Fruit fly (Drosophila melanogaster) whole organism, embryonic: Measurements from ENCODE around the gene GlnRS.

ENCODE experiments used
- Antp ChIP-seq: fragments of 200-800 bp; sonication (Bioruptor generic); optimal IDR thresholded peaks from 3 replicates; lab custom pipeline; 2016; ENCODE audit warnings: missing biosample characterization, missing genetic modification characterization
- Blimp-1 ChIP-seq: fragments of 200-800 bp; sonication (Bioruptor generic); optimal IDR thresholded peaks from 3 replicates; lab custom pipeline; 2018; ENCODE audit warnings: missing biosample characterization, missing genetic modification characterization, mild to moderate bottlenecking, moderate library complexity, missing genetic modification reagents
- BtbVII ChIP-seq: fragments of 200-800 bp; sonication (Bioruptor generic); optimal IDR thresholded peaks from 3 replicates; lab custom pipeline; 2017; ENCODE audit warnings: missing biosample characterization, mild to moderate bottlenecking, missing genetic modification characterization
- CG10147 ChIP-seq: fragments of 200-800 bp; sonication (Bioruptor generic); optimal IDR thresholded peaks from 2 replicates; lab custom pipeline; 2019; ENCODE audit warnings: missing biosample characterization, mild to moderate bottlenecking, missing genetic modification characterization, moderate library complexity
- CG10274 ChIP-seq: fragments of 200-800 bp; sonication (Bioruptor generic); optimal IDR thresholded peaks from 3 replicates; lab custom pipeline; 2017; ENCODE audit warnings: missing biosample characterization, mild to moderate bottlenecking, missing genetic modification characterization
- CG11560 ChIP-seq: fragments of 200-800 bp; sonication (Bioruptor generic); IDR thresholded peaks from 3 replicates; pipeline ENCODE4 v1.3.6; 2022; ENCODE audit warnings: missing biosample characterization, missing genetic modification characterization
- CG14667 ChIP-seq: fragments of 200-800 bp; sonication (Bioruptor generic); IDR thresholded peaks from 2 replicates; pipeline ENCODE4 v1.3.6; 2022; ENCODE audit warnings: missing biosample characterization, missing genetic modification characterization
- CG18476 ChIP-seq: fragments of 200-800 bp; sonication (Bioruptor generic); optimal IDR thresholded peaks from 2 replicates; lab custom pipeline; 2016; ENCODE audit warnings: missing biosample characterization, mild to moderate bottlenecking, missing genetic modification characterization
- CG32772 ChIP-seq: fragments of 200-800 bp; sonication (Bioruptor generic); IDR thresholded peaks from 2 replicates; pipeline ENCODE4 v1.3.6; 2022; ENCODE audit warnings: missing biosample characterization, missing genetic modification characterization
- CG33557 ChIP-seq: fragments of 200-800 bp; sonication (Bioruptor generic); optimal IDR thresholded peaks from 2 replicates; lab custom pipeline; 2019; ENCODE audit warnings: missing biosample characterization, mild to moderate bottlenecking, missing genetic modification characterization, moderate library complexity
- CG3407 ChIP-seq: fragments of 200-800 bp; sonication (Bioruptor generic); optimal IDR thresholded peaks from 2 replicates; lab custom pipeline; 2018; ENCODE audit warnings: missing biosample characterization, mild to moderate bottlenecking, missing genetic modification characterization
- CG3726 ChIP-seq: fragments of 200-800 bp; sonication (Bioruptor generic); IDR thresholded peaks from 3 replicates; pipeline ENCODE4, ENCODE4 v1.3.6; 2022; ENCODE audit warnings: missing biosample characterization, missing genetic modification characterization
- CG3847 ChIP-seq: fragments of 200-800 bp; sonication (Bioruptor generic); IDR thresholded peaks from 2 replicates; pipeline ENCODE4 v1.3.6; 2022; ENCODE audit warnings: missing biosample characterization, missing genetic modification characterization
- CG6175 ChIP-seq: fragments of 200-800 bp; sonication (Bioruptor generic); IDR thresholded peaks from 3 replicates; pipeline ENCODE4 v1.3.6; 2022; ENCODE audit warnings: missing biosample characterization, missing genetic modification characterization
- CG6683 ChIP-seq: fragments of 200-800 bp; sonication (Bioruptor generic); optimal IDR thresholded peaks from 2 replicates; lab custom pipeline; 2017; ENCODE audit warnings: missing biosample characterization, mild to moderate bottlenecking, missing genetic modification characterization, missing genetic modification reagents
- CG6689 ChIP-seq: fragments of 200-800 bp; sonication (Bioruptor generic); IDR thresholded peaks from 2 replicates; pipeline ENCODE4 v1.3.6; 2022; ENCODE audit warnings: missing biosample characterization, missing genetic modification characterization
- CG6813 ChIP-seq: fragments of 200-800 bp; sonication (Bioruptor generic); optimal IDR thresholded peaks from 2 replicates; lab custom pipeline; 2017; ENCODE audit warnings: missing biosample characterization, missing genetic modification characterization, mild to moderate bottlenecking, moderate library complexity, missing genetic modification reagents
- CG9817 ChIP-seq: fragments of 200-800 bp; sonication (Bioruptor generic); optimal IDR thresholded peaks from 2 replicates; lab custom pipeline; 2018; ENCODE audit warnings: missing biosample characterization, mild to moderate bottlenecking, missing genetic modification characterization, moderate library complexity
- CoRest ChIP-seq: fragments of 200-800 bp; sonication (Bioruptor generic); optimal IDR thresholded peaks from 3 replicates; lab custom pipeline; 2018; ENCODE audit warnings: missing biosample characterization, mild to moderate bottlenecking, missing genetic modification characterization, moderate library complexity
- Deaf1 ChIP-seq: fragments of 200-800 bp; optimal IDR thresholded peaks from 3 replicates; lab custom pipeline; 2019; ENCODE audit warnings: missing biosample characterization, mild to moderate bottlenecking, missing genetic modification characterization, moderate library complexity
- Fer1 ChIP-seq: fragments of 200-800 bp; sonication (Bioruptor generic); optimal IDR thresholded peaks from 2 replicates; lab custom pipeline; 2017; ENCODE audit warnings: missing biosample characterization, mild to moderate bottlenecking, missing genetic modification characterization
- HmgZ ChIP-seq: fragments of 200-800 bp; sonication (Bioruptor generic); optimal IDR thresholded peaks from 2 replicates; lab custom pipeline; 2018; ENCODE audit warnings: missing biosample characterization, mild to moderate bottlenecking, missing genetic modification characterization
- Hmx ChIP-seq: fragments of 200-800 bp; sonication (Bioruptor generic); optimal IDR thresholded peaks from 2 replicates; lab custom pipeline; 2016; ENCODE audit warnings: missing biosample characterization, missing genetic modification characterization
- Hr78 ChIP-seq, 2 experiments: fragments of 200-800 bp in 1 of 2; fragments of >200 bp in 1 of 2; sonication (Bioruptor generic) in 1 of 2; optimal IDR thresholded peaks; 2 replicates each; lab custom pipeline; 2017 to 2019; ENCODE audit warnings: missing biosample characterization in 2 of 2, missing genetic modification characterization in 2 of 2, mild to moderate bottlenecking in 1 of 2, moderate library complexity in 1 of 2
- MBD-R2 ChIP-seq: fragments of 200-800 bp; sonication (Bioruptor generic); IDR thresholded peaks from 2 replicates; pipeline ENCODE4 v1.3.6; 2022; ENCODE audit warnings: missing biosample characterization, missing genetic modification characterization
- Mrtf ChIP-seq: fragments of 200-800 bp; sonication (Bioruptor generic); IDR thresholded peaks from 3 replicates; pipeline ENCODE4 v1.3.6; 2022; ENCODE audit warnings: missing biosample characterization, missing genetic modification characterization
- NC2α ChIP-seq: fragments of 200-800 bp; sonication (Bioruptor generic); optimal IDR thresholded peaks from 2 replicates; lab custom pipeline; 2016; ENCODE audit warnings: missing biosample characterization, missing genetic modification characterization
- NFAT ChIP-seq: fragments of 200-800 bp; sonication (Bioruptor generic); IDR thresholded peaks from 2 replicates; pipeline ENCODE4 v1.3.6; 2022; ENCODE audit warnings: missing biosample characterization, missing genetic modification characterization
- Ptx1 ChIP-seq: fragments of 200-800 bp; sonication (Bioruptor generic); IDR thresholded peaks from 2 replicates; pipeline ENCODE4 v1.3.6; 2022; ENCODE audit warnings: missing biosample characterization, missing genetic modification characterization
- Side ChIP-seq: fragments of 200-800 bp; sonication (Bioruptor generic); optimal IDR thresholded peaks from 2 replicates; lab custom pipeline; 2016; ENCODE audit warnings: missing biosample characterization, missing genetic modification characterization
- Sry-δ ChIP-seq: fragments of 200-800 bp; sonication (Bioruptor generic); optimal IDR thresholded peaks from 2 replicates; lab custom pipeline; 2016; ENCODE audit warnings: missing biosample characterization, missing genetic modification characterization
- Taf1 ChIP-seq: fragments of 200-800 bp; sonication (Bioruptor generic); IDR thresholded peaks from 2 replicates; pipeline ENCODE4 v1.3.6; 2022; ENCODE audit warnings: missing biosample characterization, missing genetic modification characterization
- YL-1 ChIP-seq: fragments of 200-800 bp; sonication (Bioruptor generic); optimal IDR thresholded peaks from 3 replicates; lab custom pipeline; 2017; ENCODE audit warnings: missing biosample characterization, mild to moderate bottlenecking, missing genetic modification characterization
- ash1 ChIP-seq: fragments of 200-800 bp; sonication (Bioruptor generic); optimal IDR thresholded peaks from 2 replicates; lab custom pipeline; 2018; ENCODE audit warnings: missing biosample characterization, mild to moderate bottlenecking, missing genetic modification characterization
- ato ChIP-seq: fragments of 200-800 bp; sonication (Bioruptor generic); IDR thresholded peaks from 2 replicates; pipeline ENCODE4 v1.3.6; 2022; ENCODE audit warnings: missing biosample characterization, missing genetic modification characterization; ENCODE audit not compliant: partially characterized antibody
- cas ChIP-seq: fragments of 200-800 bp; sonication (Bioruptor generic); IDR thresholded peaks from 2 replicates; pipeline ENCODE4 v1.3.6; 2022; ENCODE audit warnings: missing biosample characterization, missing genetic modification characterization
- crc ChIP-seq: fragments of 200-800 bp; sonication (Bioruptor generic); optimal IDR thresholded peaks from 2 replicates; lab custom pipeline; 2016; ENCODE audit warnings: missing biosample characterization, missing genetic modification characterization
- da ChIP-seq: fragments of 200-800 bp; sonication (Bioruptor generic); optimal IDR thresholded peaks from 2 replicates; lab custom pipeline; 2016; ENCODE audit warnings: missing biosample characterization, missing genetic modification characterization
- esg ChIP-seq: fragments of 200-800 bp; sonication (Bioruptor generic); conservative IDR thresholded peaks from 2 replicates; pipeline ENCODE4 v1.3.6; 2022; ENCODE audit warnings: missing biosample characterization, missing genetic modification characterization
- ewg ChIP-seq: fragments of 200-800 bp; sonication (Bioruptor generic); optimal IDR thresholded peaks from 3 replicates; lab custom pipeline; 2017; ENCODE audit warnings: mild to moderate bottlenecking, missing biosample characterization, missing genetic modification reagents, missing genetic modification characterization
- fu2 ChIP-seq: fragments of 200-800 bp; sonication (Bioruptor generic); optimal IDR thresholded peaks from 2 replicates; lab custom pipeline; 2016; ENCODE audit warnings: missing biosample characterization, missing genetic modification characterization
- hth ChIP-seq: fragments of >200 bp; optimal IDR thresholded peaks from 2 replicates; lab custom pipeline; 2017; ENCODE audit warnings: inconsistent platforms
- jing ChIP-seq: fragments of 200-800 bp; sonication (Bioruptor generic); optimal IDR thresholded peaks from 2 replicates; lab custom pipeline; 2018; ENCODE audit warnings: missing biosample characterization, mild to moderate bottlenecking, missing genetic modification characterization
- ken ChIP-seq: fragments of 200-800 bp; sonication (Bioruptor generic); IDR thresholded peaks from 3 replicates; pipeline ENCODE4 v1.3.6; 2022; ENCODE audit warnings: missing biosample characterization, missing genetic modification characterization
- pfk ChIP-seq: fragments of 200-800 bp; sonication (Bioruptor generic); optimal IDR thresholded peaks from 2 replicates; lab custom pipeline; 2018; ENCODE audit warnings: missing biosample characterization, mild to moderate bottlenecking, missing genetic modification characterization, moderate library complexity
- ranshi ChIP-seq: fragments of 200-800 bp; sonication (Bioruptor generic); IDR thresholded peaks from 2 replicates; pipeline ENCODE4 v1.3.6; 2022; ENCODE audit warnings: missing biosample characterization, missing genetic modification characterization
- ro ChIP-seq: fragments of 200-800 bp; sonication (Bioruptor generic); IDR thresholded peaks from 2 replicates; pipeline ENCODE4 v1.3.6; 2022; ENCODE audit warnings: missing biosample characterization, missing genetic modification characterization
- run ChIP-seq: fragments of 200-800 bp; sonication (Bioruptor generic); optimal IDR thresholded peaks from 3 replicates; lab custom pipeline; 2018; ENCODE audit warnings: missing biosample characterization, mild to moderate bottlenecking, missing genetic modification characterization
- sens-2 ChIP-seq: fragments of 200-800 bp; sonication (Bioruptor generic); IDR thresholded peaks from 2 replicates; pipeline ENCODE4 v1.3.6; 2022; ENCODE audit warnings: missing biosample characterization, missing genetic modification characterization
- slou ChIP-seq: fragments of 200-800 bp; sonication (Bioruptor generic); optimal IDR thresholded peaks from 3 replicates; lab custom pipeline; 2016; ENCODE audit warnings: missing biosample characterization, missing genetic modification characterization
- sqz ChIP-seq: fragments of 200-800 bp; sonication (Bioruptor generic); optimal IDR thresholded peaks from 3 replicates; lab custom pipeline; 2018; ENCODE audit warnings: missing biosample characterization, mild to moderate bottlenecking, missing genetic modification characterization
- tap ChIP-seq: fragments of 200-800 bp; optimal IDR thresholded peaks from 3 replicates; lab custom pipeline; 2019; ENCODE audit warnings: missing biosample characterization, mild to moderate bottlenecking, missing genetic modification characterization, moderate library complexity
- vnd ChIP-seq: fragments of 200-800 bp; sonication (Bioruptor generic); IDR thresholded peaks from 3 replicates; pipeline ENCODE4 v1.3.6; 2022; ENCODE audit warnings: missing biosample characterization, missing genetic modification characterization; ENCODE audit not compliant: partially characterized antibody

The GlnRS gene

dm6 chr3R:25281165-25281564 lies 15.6 kb upstream of the GlnRS start, which contains the start of gene CG11892 (continued):
- no peak for TF ChIP-seq ken
- TF ChIP-seq Deaf1 = no peak
- no peak for TF ChIP-seq CG3847
- no peak for TF ChIP-seq slou (GFP tag; lab: Kevin White, UChicago)
- TF ChIP-seq cas = no peak
- TF ChIP-seq CG6175 = no peak
- TF ChIP-seq fu2 (GFP tag; lab: Kevin White, UChicago) = no peak
- TF ChIP-seq run = no peak
- TF ChIP-seq vnd = no peak
- no peak for TF ChIP-seq NFAT (GFP tag; lab: Robert Waterston, UW)
- TF ChIP-seq da = no peak
- TF ChIP-seq Mrtf (GFP tag; lab: Robert Waterston, UW) = no peak
- no peak for TF ChIP-seq CG6689 (GFP tag; lab: Robert Waterston, UW)
- no peak for TF ChIP-seq ato (GFP tag; lab: Robert Waterston, UW)
- TF ChIP-seq esg = no peak
- TF ChIP-seq Hr78 (GFP tag; optimal IDR thresholded peaks at IDR 0.05; lab: Kevin White, UChicago) = no peak
- TF ChIP-seq Taf1 (GFP tag; lab: Robert Waterston, UW) = no peak
- no peak for TF ChIP-seq CG6683 (GFP tag; lab: Kevin White, UChicago)
- TF ChIP-seq ewg (GFP tag; lab: Kevin White, UChicago) = no peak
- no peak for TF ChIP-seq Sry-δ (GFP tag; lab: Kevin White, UChicago)
- TF ChIP-seq Blimp-1 = no peak
- no peak for TF ChIP-seq CG33557 (GFP tag; lab: Kevin White, UChicago)
- TF ChIP-seq CG3726 (GFP tag; lab: Robert Waterston, UW) = no peak
- TF ChIP-seq CG14667 (GFP tag; lab: Robert Waterston, UW) = no peak
- TF ChIP-seq CG3407 = peak; percentile 42
- TF ChIP-seq sens-2 (GFP tag; lab: Robert Waterston, UW) = no peak
- no peak for TF ChIP-seq jing (GFP tag; lab: Kevin White, UChicago)
- no peak for TF ChIP-seq Ptx1 (GFP tag; lab: Robert Waterston, UW)
- no peak for TF ChIP-seq MBD-R2
- peak; percentile 32 for TF ChIP-seq HmgZ (tag; lab: Kevin White, UChicago)
- peak; percentile 74 for TF ChIP-seq Fer1 (GFP tag; lab: Kevin White, UChicago)
- peak; percentile 6 for TF ChIP-seq YL-1 (GFP tag; lab: Kevin White, UChicago)
- TF ChIP-seq ro (GFP tag; lab: Robert Waterston, UW) = no peak
- TF ChIP-seq Antp = no peak
- TF ChIP-seq CG10147 (GFP tag; lab: Kevin White, UChicago) = peak; percentile 27
- no peak for TF ChIP-seq CG6813 (GFP tag; lab: Kevin White, UChicago)
- no peak for TF ChIP-seq CG32772 (GFP tag; lab: Robert Waterston, UW)
- peak; percentile 52 for TF ChIP-seq tap
- TF ChIP-seq CG10274 (GFP tag; lab: Kevin White, UChicago) = no peak
- TF ChIP-seq hth (lab: Kevin White, UChicago) = no peak
- no peak for TF ChIP-seq crc
- no peak for TF ChIP-seq sqz (GFP tag; lab: Kevin White, UChicago)
- TF ChIP-seq CG18476 = no peak
- TF ChIP-seq ash1 = peak; percentile 45
- no peak for TF ChIP-seq Hmx (GFP tag; lab: Kevin White, UChicago)
- TF ChIP-seq ranshi (GFP tag; lab: Robert Waterston, UW) = no peak
- TF ChIP-seq CG11560 (tag; lab: Robert Waterston, UW) = no peak
- peak; percentile 52 for TF ChIP-seq CG9817
- no peak for TF ChIP-seq NC2α (GFP tag; lab: Kevin White, UChicago)
- peak; percentile 52 for TF ChIP-seq BtbVII (GFP tag; lab: Kevin White, UChicago)
- no peak for TF ChIP-seq CoRest
- TF ChIP-seq pfk = no peak
- no peak for TF ChIP-seq Side (GFP tag; lab: Kevin White, UChicago)
